Worm (Caenorhabditis elegans) whole organism, L3 larva: ENCODE measurements around the gene F43B10.1.
A peak's percentile ranks its signal among the peaks of the same experiment; 100 is the strongest.

Source experiments
- R02D3.7 ChIP-seq: fragments of 150-350 bp; optimal IDR thresholded peaks from 2 replicates; lab custom pipeline; 2014; ENCODE audit warnings: missing biosample characterization, missing genetic modification characterization
- ZK546.5 ChIP-seq: sonication (generic microtip); optimal IDR thresholded peaks from 2 replicates; lab custom pipeline; 2017; ENCODE audit warnings: missing biosample characterization, missing genetic modification characterization
- aly-2 ChIP-seq: fragments of 150-350 bp; optimal IDR thresholded peaks from 2 replicates; lab custom pipeline; 2014; ENCODE audit warnings: missing biosample characterization, missing genetic modification characterization
- ama-1 ChIP-seq: fragments of 150-350 bp; optimal IDR thresholded peaks from 2 replicates; lab custom pipeline; 2018
- ceh-16 ChIP-seq: sonication (generic microtip); optimal IDR thresholded peaks from 2 replicates; lab custom pipeline; 2017; ENCODE audit warnings: missing biosample characterization, missing genetic modification characterization
- ceh-28 ChIP-seq: fragments of 150-350 bp; optimal IDR thresholded peaks from 2 replicates; lab custom pipeline; 2014; ENCODE audit warnings: missing biosample characterization, missing genetic modification reagents, missing genetic modification characterization
- ceh-82 ChIP-seq: fragments of 150-350 bp; optimal IDR thresholded peaks from 2 replicates; lab custom pipeline; 2014; ENCODE audit warnings: missing biosample characterization, missing genetic modification characterization
- ceh-9 ChIP-seq: sonication (generic microtip); optimal IDR thresholded peaks from 2 replicates; lab custom pipeline; 2018; ENCODE audit warnings: missing biosample characterization, missing genetic modification characterization
- daf-12 ChIP-seq: fragments of 150-350 bp; optimal IDR thresholded peaks from 2 replicates; lab custom pipeline; 2014; ENCODE audit warnings: missing biosample characterization, missing genetic modification reagents, missing genetic modification characterization
- egl-27 ChIP-seq: sonication (generic microtip); optimal IDR thresholded peaks from 4 replicates; lab custom pipeline; 2017; ENCODE audit warnings: missing biosample characterization, missing genetic modification reagents, missing genetic modification characterization
- egl-5 ChIP-seq: fragments of 150-350 bp; optimal IDR thresholded peaks from 2 replicates; lab custom pipeline; 2017; ENCODE audit warnings: missing biosample characterization, missing genetic modification reagents, missing genetic modification characterization, inconsistent platforms
- elt-1 ChIP-seq: fragments of 150-350 bp; optimal IDR thresholded peaks from 2 replicates; lab custom pipeline; 2014; ENCODE audit warnings: missing biosample characterization, missing genetic modification characterization
- elt-2 ChIP-seq: sonication (generic microtip); optimal IDR thresholded peaks from 2 replicates; lab custom pipeline; 2016; ENCODE audit warnings: missing genetic modification reagents, mild to moderate bottlenecking, missing genetic modification characterization, missing compliant biosample characterization
- elt-3 ChIP-seq, 3 experiments: fragments of 150-350 bp in 1 of 3; sonication (generic microtip) in 2 of 3; optimal IDR thresholded peaks; 2 replicates in 2 of 3; 4 replicates in 1 of 3; lab custom pipeline; 2014 to 2017; ENCODE audit warnings: missing biosample characterization in 3 of 3, missing genetic modification characterization in 3 of 3
- eor-1 ChIP-seq, 2 experiments: fragments of 150-350 bp; optimal IDR thresholded peaks; 2 replicates each; lab custom pipeline; 2014 to 2018; ENCODE audit warnings: missing biosample characterization in 2 of 2, missing genetic modification characterization in 2 of 2
- fkh-10 ChIP-seq: sonication (generic microtip); optimal IDR thresholded peaks from 2 replicates; lab custom pipeline; 2017; ENCODE audit warnings: missing biosample characterization, missing genetic modification reagents, missing genetic modification characterization
- fkh-2 ChIP-seq: fragments of 150-350 bp; optimal IDR thresholded peaks from 2 replicates; lab custom pipeline; 2014; ENCODE audit warnings: missing biosample characterization, missing genetic modification reagents, missing genetic modification characterization
- fos-1 ChIP-seq: fragments of 150-350 bp; optimal IDR thresholded peaks from 2 replicates; lab custom pipeline; 2014; ENCODE audit warnings: missing biosample characterization, missing genetic modification characterization
- hmg-11 ChIP-seq: sonication (generic microtip); optimal IDR thresholded peaks from 2 replicates; lab custom pipeline; 2016; ENCODE audit warnings: missing genetic modification characterization, missing compliant biosample characterization
- jun-1 ChIP-seq: fragments of 150-350 bp; optimal IDR thresholded peaks from 2 replicates; lab custom pipeline; 2014; ENCODE audit warnings: missing biosample characterization, missing genetic modification reagents, missing genetic modification characterization
- lin-15B ChIP-seq: fragments of 150-350 bp; optimal IDR thresholded peaks from 2 replicates; lab custom pipeline; 2014; ENCODE audit warnings: missing biosample characterization, missing genetic modification characterization
- lin-39 ChIP-seq: fragments of 150-350 bp; optimal IDR thresholded peaks from 2 replicates; lab custom pipeline; 2018; ENCODE audit warnings: missing biosample characterization, missing genetic modification reagents, missing genetic modification characterization
- lsy-12 ChIP-seq: sonication (generic microtip); optimal IDR thresholded peaks from 2 replicates; lab custom pipeline; 2016; ENCODE audit warnings: mild to moderate bottlenecking, missing genetic modification characterization, missing compliant biosample characterization
- mdl-1 ChIP-seq: fragments of 150-350 bp; optimal IDR thresholded peaks from 2 replicates; lab custom pipeline; 2014; ENCODE audit warnings: missing biosample characterization, missing genetic modification characterization
- mml-1 ChIP-seq: fragments of 150-350 bp; sonication (generic microtip); optimal IDR thresholded peaks from 3 replicates; lab custom pipeline; 2014; ENCODE audit warnings: missing biosample characterization, missing genetic modification characterization
- nfya-1 ChIP-seq: sonication (generic microtip); optimal IDR thresholded peaks from 2 replicates; lab custom pipeline; 2017; ENCODE audit warnings: missing genetic modification characterization, mild to moderate bottlenecking, missing compliant biosample characterization, antibody characterized with exemption, moderate library complexity; ENCODE audit not compliant: insufficient read depth
- nhr-11 ChIP-seq: fragments of 150-350 bp; optimal IDR thresholded peaks from 2 replicates; lab custom pipeline; 2014; ENCODE audit warnings: missing biosample characterization, missing genetic modification characterization
- nhr-12 ChIP-seq: fragments of 150-350 bp; optimal IDR thresholded peaks from 2 replicates; lab custom pipeline; 2014; ENCODE audit warnings: missing biosample characterization, missing genetic modification characterization
- nhr-23 ChIP-seq: fragments of 150-350 bp; optimal IDR thresholded peaks from 2 replicates; lab custom pipeline; 2014; ENCODE audit warnings: missing biosample characterization, missing genetic modification reagents, missing genetic modification characterization
- nhr-237 ChIP-seq: fragments of 150-350 bp; optimal IDR thresholded peaks from 2 replicates; lab custom pipeline; 2014; ENCODE audit warnings: missing biosample characterization, missing genetic modification characterization
- nhr-25 ChIP-seq: sonication (generic microtip); optimal IDR thresholded peaks from 2 replicates; lab custom pipeline; 2017; ENCODE audit warnings: missing biosample characterization, missing genetic modification characterization
- nhr-28 ChIP-seq: fragments of 150-350 bp; optimal IDR thresholded peaks from 2 replicates; lab custom pipeline; 2014; ENCODE audit warnings: missing biosample characterization, missing genetic modification characterization
- nhr-43 ChIP-seq: sonication (generic microtip); optimal IDR thresholded peaks from 2 replicates; lab custom pipeline; 2016; ENCODE audit warnings: mild to moderate bottlenecking, missing genetic modification characterization, missing compliant biosample characterization; ENCODE audit not compliant: poor library complexity, severe bottlenecking
- nhr-67 ChIP-seq: fragments of 150-350 bp; optimal IDR thresholded peaks from 2 replicates; lab custom pipeline; 2014; ENCODE audit warnings: missing biosample characterization, missing genetic modification characterization
- nhr-76 ChIP-seq: fragments of 150-350 bp; sonication (generic microtip); optimal IDR thresholded peaks from 5 replicates; lab custom pipeline; 2014; ENCODE audit warnings: missing biosample characterization, missing genetic modification characterization
- nhr-77 ChIP-seq: fragments of 150-350 bp; optimal IDR thresholded peaks from 2 replicates; lab custom pipeline; 2014; ENCODE audit warnings: missing biosample characterization, missing genetic modification characterization
- pha-4 ChIP-seq: fragments of 150-350 bp; optimal IDR thresholded peaks from 2 replicates; lab custom pipeline; 2014; ENCODE audit warnings: missing biosample characterization, missing genetic modification reagents, missing genetic modification characterization
- pqm-1 ChIP-seq: fragments of 150-350 bp; optimal IDR thresholded peaks from 2 replicates; lab custom pipeline; 2017; ENCODE audit warnings: missing biosample characterization, missing genetic modification characterization, inconsistent platforms
- sea-2 ChIP-seq: fragments of 150-350 bp; sonication (generic microtip); optimal IDR thresholded peaks from 4 replicates; lab custom pipeline; 2014; ENCODE audit warnings: missing biosample characterization, missing genetic modification reagents, missing genetic modification characterization
- skn-1 ChIP-seq: fragments of 150-350 bp; optimal IDR thresholded peaks from 2 replicates; lab custom pipeline; 2014; ENCODE audit warnings: missing biosample characterization, missing genetic modification characterization
- snpc-4 ChIP-seq: fragments of 150-350 bp; optimal IDR thresholded peaks from 2 replicates; lab custom pipeline; 2014; ENCODE audit warnings: missing biosample characterization, missing genetic modification characterization
- tbx-2 ChIP-seq: sonication (generic microtip); optimal IDR thresholded peaks from 2 replicates; lab custom pipeline; 2016; ENCODE audit warnings: mild to moderate bottlenecking, missing genetic modification characterization, missing compliant biosample characterization
- unc-39 ChIP-seq: sonication (generic microtip); optimal IDR thresholded peaks from 4 replicates; lab custom pipeline; 2017; ENCODE audit warnings: missing biosample characterization, missing genetic modification characterization
- unc-62 ChIP-seq: fragments of 150-350 bp; sonication (generic microtip); optimal IDR thresholded peaks from 4 replicates; lab custom pipeline; 2014; ENCODE audit warnings: missing biosample characterization, missing genetic modification reagents, missing genetic modification characterization
- zag-1 ChIP-seq: fragments of 150-350 bp; optimal IDR thresholded peaks from 2 replicates; lab custom pipeline; 2014; ENCODE audit warnings: missing biosample characterization, missing genetic modification characterization
- ztf-11 ChIP-seq: fragments of 150-350 bp; optimal IDR thresholded peaks from 2 replicates; lab custom pipeline; 2014; ENCODE audit warnings: missing biosample characterization, missing genetic modification characterization
- ztf-4 ChIP-seq: fragments of 150-350 bp; optimal IDR thresholded peaks from 2 replicates; lab custom pipeline; 2014; ENCODE audit warnings: missing biosample characterization, missing genetic modification characterization

The F43B10.1 gene

ce11 chrX:16634708-16635107 lies 27.9 kb downstream of the F43B10.1 start:
- TF ChIP-seq fos-1 (tag; lab: Kevin White, UChicago) (no peak), unc-62 (no peak), mml-1 (tag; lab: Kevin White, UChicago) (peak; percentile 25), R02D3.7 (tag; lab: Kevin White, UChicago) (peak; percentile 8), elt-3 (tag; optimal IDR thresholded peaks at IDR 0.05; lab: Kevin White, UChicago) (peak in 1 of 3 experiments; percentile 54), ceh-82 (tag; lab: Kevin White, UChicago) (peak; percentile 54), ztf-4 (tag; lab: Kevin White, UChicago) (no peak), nhr-77 (tag; lab: Kevin White, UChicago) (no peak), hmg-11 (tag; lab: Kevin White, UChicago) (peak; percentile 80), snpc-4 (tag; lab: Kevin White, UChicago) (peak; percentile 41), ceh-28 (tag; lab: Kevin White, UChicago) (peak; percentile 36), nhr-67 (tag; lab: Kevin White, UChicago) (no peak), jun-1 (tag; lab: Kevin White, UChicago) (peak; percentile 87), zag-1 (tag; lab: Kevin White, UChicago) (no peak), ceh-16 (tag; lab: Kevin White, UChicago) (no peak), mdl-1 (tag; lab: Kevin White, UChicago) (peak; percentile 25), nhr-25 (tag; lab: Kevin White, UChicago) (peak; percentile 78), ztf-11 (tag; lab: Kevin White, UChicago) (no peak), ZK546.5 (tag; lab: Kevin White, UChicago) (no peak), ceh-9 (tag; lab: Kevin White, UChicago) (no peak), nhr-43 (tag; lab: Kevin White, UChicago) (peak; percentile 52), elt-2 (tag; lab: Kevin White, UChicago) (peak; percentile 61), nhr-237 (tag; lab: Kevin White, UChicago) (no peak), tbx-2 (tag; lab: Kevin White, UChicago) (peak; percentile 67), skn-1 (tag; lab: Kevin White, UChicago) (peak; percentile 68), nhr-28 (tag; lab: Kevin White, UChicago) (no peak), nhr-76 (tag; lab: Kevin White, UChicago) (no peak), pqm-1 (tag; lab: Kevin White, UChicago) (peak; percentile 61), ama-1 (lab: Kevin White, UChicago) (peak; percentile 21), pha-4 (tag; lab: Kevin White, UChicago) (peak; percentile 84), aly-2 (tag; lab: Kevin White, UChicago) (no peak), nhr-11 (peak; percentile 38), fkh-2 (tag; lab: Kevin White, UChicago) (no peak), nfya-1 (peak; percentile 66), fkh-10 (GFP tag; lab: Kevin White, UChicago) (no peak), egl-27 (tag; lab: Kevin White, UChicago) (peak; percentile 29), sea-2 (GFP tag; lab: Kevin White, UChicago) (peak; percentile 54), eor-1 (tag; optimal IDR thresholded peaks at IDR 0.05; lab: Kevin White, UChicago) (no peak), elt-1 (tag; lab: Kevin White, UChicago) (no peak), nhr-12 (tag; lab: Kevin White, UChicago) (no peak), daf-12 (tag; lab: Kevin White, UChicago) (no peak), egl-5 (tag; lab: Kevin White, UChicago) (peak; percentile 72), lin-15B (peak; percentile 12), lsy-12 (tag; lab: Kevin White, UChicago) (peak; percentile 78), nhr-23 (tag; lab: Kevin White, UChicago) (peak; percentile 60), lin-39 (tag; lab: Kevin White, UChicago) (peak; percentile 70), unc-39 (tag; lab: Kevin White, UChicago) (no peak)
